Fruit fly (Drosophila melanogaster) whole organism, larva: ENCODE results near the gene SPE.
A peak's percentile ranks its signal among the peaks of the same experiment; 100 is the strongest.

Experiments used
- noc ChIP-seq: fragments of 200-800 bp; sonication (Bioruptor generic); optimal IDR thresholded peaks from 3 replicates; lab custom pipeline; 2019; ENCODE audit warnings: missing biosample characterization, mild to moderate bottlenecking, missing genetic modification characterization, moderate library complexity

SPE gene

DNA sequence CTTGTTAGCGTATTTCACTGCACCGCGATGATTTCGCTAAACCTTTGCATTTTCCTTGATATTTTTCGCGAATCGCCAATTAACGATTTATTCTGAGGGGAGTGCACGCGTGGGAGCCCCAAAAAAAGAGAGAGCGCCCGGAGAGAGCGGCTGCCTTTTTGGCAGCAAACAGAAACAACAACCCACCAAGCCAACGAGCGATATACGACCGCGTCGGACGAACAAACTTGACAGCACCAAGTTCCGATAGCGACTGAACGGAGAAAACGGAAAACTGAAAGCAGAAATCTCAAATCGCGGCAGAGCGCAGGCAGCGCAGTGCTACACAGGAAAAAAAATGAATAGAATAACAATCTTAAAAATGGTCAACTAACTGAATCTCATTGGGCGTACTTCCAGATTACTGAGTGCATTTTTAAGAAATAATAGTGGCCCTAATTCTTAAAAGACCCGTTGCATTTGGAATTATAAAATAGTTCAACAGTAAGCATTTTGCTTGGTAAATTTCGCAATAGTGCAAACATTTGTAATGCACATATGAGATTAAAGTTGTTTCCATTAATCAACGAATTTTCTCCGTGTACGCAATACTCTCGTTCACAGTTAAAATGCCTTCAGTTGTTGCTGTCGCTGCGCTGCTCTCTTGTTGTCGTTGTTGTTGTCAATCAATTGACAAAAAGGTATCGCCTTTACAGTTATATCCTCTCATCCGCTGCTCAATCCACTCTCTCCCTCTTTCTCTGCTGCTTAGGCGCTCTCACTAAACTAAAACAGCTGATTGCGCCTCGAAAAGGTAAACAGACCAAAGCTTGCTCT, 16.4 kb upstream of the SPE start, which contains the start of gene CG31145:
Gene CG31145 (minus strand): TSS at position 259 of the 816 bp plus-strand sequence.
- peak; percentile 99 for TF ChIP-seq noc (tag; lab: Kevin White, UChicago)

DNA sequence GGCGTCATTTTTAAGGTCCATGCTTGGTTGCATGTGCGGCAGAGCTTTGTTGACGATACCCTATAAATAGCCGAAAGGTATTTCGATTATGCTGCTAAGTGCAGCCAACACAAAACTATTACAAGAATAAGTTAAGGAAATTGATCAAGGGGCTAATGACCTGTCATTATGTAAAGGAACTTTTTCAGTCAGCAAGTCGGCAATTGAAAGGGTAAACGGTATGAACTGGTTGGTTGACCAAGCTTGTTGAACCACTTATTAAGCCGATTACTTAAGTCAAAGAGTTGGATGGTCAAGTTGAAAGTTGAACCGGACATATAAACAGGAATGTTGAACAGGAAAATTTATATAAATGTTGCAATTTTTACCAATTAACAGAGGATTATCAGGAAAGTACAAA, 13.0 kb upstream of the SPE start:
- TF ChIP-seq noc (tag; lab: Kevin White, UChicago), result no peak

dm6 chr3R:23674369-23674768, 11.7 kb upstream of the SPE start:
- TF ChIP-seq noc (tag; lab: Kevin White, UChicago), result no peak

DNA sequence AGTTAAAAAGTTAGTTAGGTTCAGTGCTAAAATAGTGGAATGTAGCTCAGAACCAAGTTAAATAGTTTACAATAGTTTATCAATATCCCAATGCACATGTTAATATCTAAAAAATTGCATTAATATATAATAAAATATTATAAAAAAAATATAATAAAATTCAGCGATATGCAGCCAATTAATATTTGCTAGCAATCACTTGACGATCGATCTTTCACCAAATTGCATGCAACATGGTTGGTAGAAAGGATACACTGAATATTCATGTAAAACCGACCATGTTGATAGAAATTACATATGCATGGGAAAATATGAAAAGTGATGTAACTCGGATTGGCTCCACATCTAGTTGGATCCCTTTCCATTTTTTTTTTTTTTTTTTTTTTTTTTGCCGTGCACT, 10.4 kb upstream of the SPE start:
- no peak for TF ChIP-seq noc (tag; lab: Kevin White, UChicago)

DNA sequence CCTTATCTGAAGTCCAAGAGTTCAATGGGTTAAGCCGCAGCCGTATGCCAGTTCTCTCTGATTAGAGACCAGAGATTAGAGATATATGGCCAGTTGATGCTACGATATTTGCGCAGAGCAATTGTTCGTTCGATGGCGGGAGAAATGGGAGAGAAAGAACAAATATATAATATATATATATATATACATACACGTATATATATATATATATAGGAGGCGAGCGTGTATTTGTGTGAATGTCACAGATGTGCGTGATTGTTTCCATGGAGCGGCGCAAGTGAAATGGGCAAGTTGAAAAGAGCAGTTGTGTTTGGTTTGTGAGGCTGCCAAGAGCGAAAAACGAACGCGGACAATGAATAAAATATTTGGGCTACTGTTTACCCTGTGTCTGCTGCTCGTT, 9.0 kb upstream of the SPE start, which contains the start of gene GILT3:
Gene GILT3 (plus strand): TSS at position 301 of the 400 bp plus-strand sequence.
- TF ChIP-seq noc (tag; lab: Kevin White, UChicago), result no peak

DNA sequence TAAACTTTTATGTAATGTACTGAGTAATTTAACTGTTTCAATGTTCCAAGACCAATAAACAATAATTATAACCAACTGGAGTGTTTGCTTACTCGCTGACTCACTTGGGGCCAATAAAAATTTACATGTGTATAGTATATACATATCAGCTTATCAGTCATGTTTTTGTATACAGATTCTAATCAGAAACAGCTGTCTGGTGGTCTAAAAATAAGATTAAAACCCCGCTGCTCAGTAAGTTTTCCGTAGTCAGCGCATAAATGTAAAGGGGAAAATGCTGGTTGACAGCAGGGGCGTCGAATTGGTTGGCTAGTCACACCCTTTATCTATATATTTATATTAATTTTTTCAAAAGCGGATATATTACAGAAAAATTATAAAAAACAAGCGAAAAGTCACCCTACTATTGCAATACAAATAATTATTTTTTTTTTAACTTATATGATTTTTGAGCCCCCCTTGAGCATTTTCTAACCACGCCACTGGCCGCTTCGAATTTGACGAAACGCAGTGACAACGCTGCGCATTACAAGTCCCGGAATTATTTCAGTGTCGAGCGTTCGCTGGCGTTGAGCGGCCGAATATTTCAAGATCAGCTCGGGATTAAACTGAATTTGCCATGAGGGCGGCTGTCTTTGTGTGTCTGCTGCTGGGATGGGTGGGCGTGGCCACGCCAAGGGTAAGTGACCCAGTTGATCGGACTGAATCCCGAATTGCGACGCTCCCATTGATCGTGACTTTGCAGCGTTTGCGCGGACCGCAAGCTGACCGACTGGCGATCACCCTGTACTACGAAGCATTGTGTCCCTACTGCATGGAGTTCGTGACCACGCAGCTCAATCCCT, 7.5 kb upstream of the SPE start, which contains the start of gene GILT2:
Gene GILT2 (plus strand): TSS at position 547 of the 845 bp plus-strand sequence.
- peak; percentile 89 for TF ChIP-seq noc (tag; lab: Kevin White, UChicago)

DNA sequence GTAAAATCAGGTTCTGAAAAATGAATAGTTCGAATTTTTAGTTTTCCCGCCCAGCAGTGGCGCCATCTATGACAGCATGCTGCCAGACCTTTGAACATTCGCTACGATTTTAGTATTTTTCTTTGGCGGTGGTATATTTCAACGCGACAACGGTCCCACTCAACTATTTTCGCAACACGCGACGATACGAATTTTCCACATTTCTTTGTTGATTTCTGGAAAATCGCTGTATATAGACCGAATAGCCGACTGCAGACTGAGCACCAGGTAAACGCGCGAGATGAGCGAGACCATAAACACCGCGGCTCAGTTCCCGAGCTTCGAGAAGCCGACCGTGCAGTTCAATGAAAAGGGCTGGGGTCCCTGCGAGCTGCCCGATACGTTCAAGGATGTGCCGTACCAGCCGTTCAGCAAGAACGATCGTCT, 6.1 kb upstream of the SPE start, which contains the start of gene eIF3d1:
Gene eIF3d1 (plus strand): TSS at position 129 of the 426 bp plus-strand sequence.
- peak; percentile 18 for TF ChIP-seq noc (tag; lab: Kevin White, UChicago)

- no peak for TF ChIP-seq noc (tag; lab: Kevin White, UChicago)
Observed at dm6 chr3R:23682203-23682602, 3.9 kb upstream of the SPE start, which contains the start of gene CG16710. CG16710 (plus strand) TSS chr3R:23682503.

DNA sequence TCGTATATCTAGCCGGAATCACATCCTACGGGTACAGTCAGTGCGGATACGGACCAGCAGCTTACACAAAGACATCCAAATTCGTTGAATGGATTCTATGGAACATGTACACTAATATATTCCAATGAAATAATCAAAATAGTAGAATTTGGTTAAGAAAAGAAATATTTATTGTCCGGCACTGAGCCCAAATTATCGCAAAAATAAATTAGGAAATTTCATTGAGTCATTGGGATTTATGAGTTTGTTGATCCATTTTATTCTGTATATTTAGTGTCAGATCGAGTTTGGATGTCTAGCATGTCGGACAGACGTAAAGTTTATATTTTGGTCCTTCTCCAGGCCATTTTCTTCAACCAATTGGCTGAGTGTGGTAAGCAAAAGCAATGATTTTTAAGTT, 2.3 kb upstream of the SPE start, which contains the start of gene CG18754:
Gene CG18754 (plus strand): TSS at position 301 of the 400 bp plus-strand sequence.
- no peak for TF ChIP-seq noc (tag; lab: Kevin White, UChicago)

DNA sequence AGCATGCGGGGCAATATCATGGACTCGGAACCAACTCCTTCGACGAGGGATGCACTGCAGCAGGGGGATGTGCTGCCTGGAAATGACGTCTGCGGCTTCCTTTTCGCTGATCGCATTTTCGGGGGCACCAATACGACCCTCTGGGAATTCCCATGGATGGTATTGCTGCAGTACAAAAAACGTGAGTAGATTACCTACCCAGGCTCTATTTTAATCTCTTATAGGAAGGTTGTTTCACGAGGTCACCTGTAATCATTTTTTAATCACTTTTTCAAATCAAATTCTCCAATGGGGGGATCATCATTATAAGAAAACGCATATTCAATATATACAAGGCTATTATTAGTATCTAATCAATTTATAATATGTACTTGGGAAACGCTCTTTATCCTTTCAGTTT, 869 bp downstream of the SPE start:
- no peak for TF ChIP-seq noc (tag; lab: Kevin White, UChicago)

dm6 chr3R:23694579-23695033, 8.6 kb downstream of the SPE start, which contains the start of gene CG10254:
CG10254 (minus strand) TSS chr3R:23694983.
- TF ChIP-seq noc (tag; lab: Kevin White, UChicago), result no peak

DNA sequence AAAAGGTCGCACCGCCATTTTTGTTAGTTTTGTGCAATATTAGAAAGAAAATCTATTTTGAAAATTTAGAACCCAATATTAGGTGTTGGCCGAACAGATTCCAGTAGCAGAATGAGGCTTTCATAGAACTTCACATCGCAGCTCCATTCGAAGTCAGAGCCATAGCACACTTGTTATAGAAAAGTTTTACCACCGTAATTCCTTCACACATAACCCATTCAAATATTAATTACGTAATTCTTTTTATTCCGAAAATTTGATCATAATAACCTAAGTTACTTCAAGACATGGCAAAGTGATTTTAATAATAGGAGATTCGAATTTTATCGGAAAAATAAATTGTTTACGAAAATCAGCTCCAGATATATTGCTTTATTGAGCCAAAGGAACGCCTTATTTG, 10.1 kb downstream of the SPE start, which contains the start of gene CG10252:
Gene CG10252 (minus strand): TSS at position 101 of the 400 bp plus-strand sequence.
- no peak for TF ChIP-seq noc (tag; lab: Kevin White, UChicago)

DNA sequence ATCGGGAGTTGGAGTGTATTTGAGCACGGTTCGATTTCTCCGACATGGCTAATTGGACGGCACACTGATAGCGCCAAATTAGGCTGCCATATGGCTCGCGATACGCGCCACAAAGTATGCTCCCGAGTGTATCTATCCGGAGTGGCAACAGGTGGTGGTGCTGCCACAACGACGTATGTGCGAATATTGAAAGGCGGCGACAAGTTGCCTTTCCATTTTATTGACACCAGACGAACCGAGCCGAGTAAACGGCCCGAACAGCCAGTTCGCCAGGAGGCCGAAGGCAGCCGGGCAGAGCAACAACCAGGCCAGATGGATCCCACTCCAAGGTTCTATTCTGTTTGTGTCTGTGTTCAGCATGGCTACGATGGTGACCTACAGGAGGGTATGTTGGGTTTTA, 12.8 kb downstream of the SPE start, which contains the start of gene prt:
Gene prt (minus strand): TSS at position 193 of the 400 bp plus-strand sequence.
- TF ChIP-seq noc (tag; lab: Kevin White, UChicago), result no peak

DNA sequence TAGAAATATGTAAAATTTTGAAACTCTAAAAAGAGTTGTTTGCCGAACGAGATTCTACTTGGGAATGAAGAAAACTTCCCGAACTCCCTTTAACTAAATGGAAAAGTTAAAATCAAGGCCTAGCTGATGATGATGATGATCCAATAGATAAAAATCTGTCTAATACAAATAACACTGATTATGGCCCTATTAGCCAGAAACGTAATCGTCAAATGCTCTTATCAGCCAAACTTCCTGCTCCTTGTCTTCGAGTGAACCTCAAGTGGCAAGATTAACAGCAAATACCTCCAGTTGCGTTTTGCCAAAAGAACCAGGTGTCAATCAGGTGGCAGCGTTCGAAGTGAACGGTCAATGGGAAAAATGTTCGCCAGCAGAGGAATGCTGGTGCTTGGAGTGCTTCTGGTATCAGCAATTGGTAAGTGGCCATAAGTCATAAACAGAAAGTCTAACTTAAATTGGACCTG, 14.3 kb downstream of the SPE start, which contains the start of the genes CG31468 and Gba1a:
Gene CG31468 (minus strand): TSS at position 51 of the 464 bp plus-strand sequence.
Gene Gba1a (plus strand): TSS at position 318 of the 464 bp plus-strand sequence.
- TF ChIP-seq noc (tag; lab: Kevin White, UChicago), result no peak

- TF ChIP-seq noc (tag; lab: Kevin White, UChicago), result no peak
Observed at dm6 chr3R:23702461-23702860, 16.4 kb downstream of the SPE start, which contains the start of gene Qsox4. Qsox4 (plus strand) TSS chr3R:23702761.
